Worm (Caenorhabditis elegans): ENCODE results near the gene ZK1248.19.

The ZK1248.19 gene

DNA sequence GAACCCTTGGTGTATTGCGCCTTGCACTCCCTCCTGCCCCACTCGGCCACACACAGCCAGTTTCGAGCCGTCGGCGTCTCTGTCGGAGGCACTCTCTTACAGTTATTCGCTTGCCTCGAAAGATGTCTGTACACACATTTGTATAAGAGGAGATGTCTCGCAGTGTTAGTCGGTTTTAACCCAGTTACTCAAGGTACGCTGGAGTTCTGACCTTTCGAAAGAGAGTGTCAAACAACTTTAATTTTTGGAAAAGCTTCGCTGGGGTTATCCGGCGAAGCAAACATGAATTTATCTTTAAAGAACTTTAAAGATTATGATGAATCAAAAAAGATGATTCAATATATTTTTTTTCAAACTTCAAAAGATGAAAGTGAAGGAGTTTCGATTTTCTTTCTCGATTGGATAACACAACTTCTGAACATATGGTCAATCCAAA, 5.5 kb upstream of the ZK1248.19 start (continued):
- peak; percentile 96 for TF ChIP-seq lin-26 (GFP tag; IDR thresholded peaks at IDR 0.05)
- TF ChIP-seq hmg-1.2 (GFP tag; IDR thresholded peaks at IDR 0.05), result peak; percentile 95
- TF ChIP-seq ZK185.1 (tag; optimal IDR thresholded peaks at IDR 0.05; ENCODE audit: poor library complexity, severe bottlenecking), result peak; percentile 98
- TF ChIP-seq him-1 (tag; optimal IDR thresholded peaks at IDR 0.05), result peak; percentile 100
- peak; percentile 100 for TF ChIP-seq snpc-4 (GFP tag; optimal IDR thresholded peaks at IDR 0.05)
- TF ChIP-seq snpc-4 (tag; optimal IDR thresholded peaks at IDR 0.05), result peak; percentile 100
- TF ChIP-seq F57A8.1 (GFP tag; optimal IDR thresholded peaks at IDR 0.05), result peak; percentile 87
- peak; percentile 21 for TF ChIP-seq rpc-1 (optimal IDR thresholded peaks at IDR 0.05)
- peak; percentile 29 for TF ChIP-seq rpc-1 (tag; optimal IDR thresholded peaks at IDR 0.05)
- peak; percentile 100 for TF ChIP-seq attf-6 (GFP tag; IDR thresholded peaks at IDR 0.05)
- TF ChIP-seq nhr-90 (tag; optimal IDR thresholded peaks at IDR 0.05), result peak; percentile 91
- peak; percentile 94 for TF ChIP-seq unc-130 (GFP tag; optimal IDR thresholded peaks at IDR 0.05)
- peak; percentile 94 for TF ChIP-seq bed-2 (GFP tag; IDR thresholded peaks at IDR 0.05)
- peak; percentile 81 for TF ChIP-seq T26A5.8 (tag; optimal IDR thresholded peaks at IDR 0.05)
- TF ChIP-seq unc-62 (GFP tag; optimal IDR thresholded peaks at IDR 0.05), result peak; percentile 67
- TF ChIP-seq ztf-22 (GFP tag; optimal IDR thresholded peaks at IDR 0.05), result peak; percentile 98
- peak; percentile 93 for TF ChIP-seq nhr-120 (GFP tag; IDR thresholded peaks at IDR 0.05)
- TF ChIP-seq lsy-27 (tag; optimal IDR thresholded peaks at IDR 0.05; ENCODE audit: borderline replicate concordance, insufficient read depth), result peak; percentile 93
- TF ChIP-seq xnd-1 (tag; optimal IDR thresholded peaks at IDR 0.05), result peak; percentile 71
- peak; percentile 99 for TF ChIP-seq rcor-1 (GFP tag; IDR thresholded peaks at IDR 0.05)
- peak; percentile 99 for TF ChIP-seq nfyb-1 (GFP tag; IDR thresholded peaks at IDR 0.05)
- TF ChIP-seq repo-1 (tag; optimal IDR thresholded peaks at IDR 0.05), result peak; percentile 100
- peak; percentile 88 for TF ChIP-seq ztf-18 (tag; optimal IDR thresholded peaks at IDR 0.05)
- TF ChIP-seq let-607 (tag; optimal IDR thresholded peaks at IDR 0.05), result peak; percentile 83 to 94
- TF ChIP-seq cebp-2 (GFP tag; IDR thresholded peaks at IDR 0.05), result peak; percentile 94
- TF ChIP-seq lin-35 (GFP tag; optimal IDR thresholded peaks at IDR 0.05), result peak in 2 of 3 experiments; percentile 91 to 94
- peak; percentile 99 for TF ChIP-seq tlf-1 (GFP tag; optimal IDR thresholded peaks at IDR 0.05)
- TF ChIP-seq Y53F4B.3 (GFP tag; IDR thresholded peaks at IDR 0.05), result peak; percentile 81
- TF ChIP-seq mxl-1 (tag; optimal IDR thresholded peaks at IDR 0.05), result peak; percentile 87
- peak; percentile 99 for TF ChIP-seq ekl-4 (GFP tag; IDR thresholded peaks at IDR 0.05)
- peak; percentile 98 for TF ChIP-seq Y56A3A.18 (GFP tag; IDR thresholded peaks at IDR 0.05)
- no peak for TF ChIP-seq nfya-1 (tag; optimal IDR thresholded peaks at IDR 0.05; ENCODE audit: borderline replicate concordance, insufficient read depth)
- TF ChIP-seq rec-8 (tag; optimal IDR thresholded peaks at IDR 0.05), result peak; percentile 86 to 93
- peak; percentile 78 for TF ChIP-seq nhr-179 (tag; optimal IDR thresholded peaks at IDR 0.05)
- peak; percentile 99 for TF ChIP-seq Y53G8AR.9 (GFP tag; conservative IDR thresholded peaks at IDR 0.05)
- TF ChIP-seq F55B11.4 (tag; optimal IDR thresholded peaks at IDR 0.05; ENCODE audit: borderline replicate concordance, insufficient read depth), result no peak
- peak; percentile 96 for TF ChIP-seq F57C9.4 (tag; optimal IDR thresholded peaks at IDR 0.05)
- TF ChIP-seq hrde-1 (tag; optimal IDR thresholded peaks at IDR 0.05; ENCODE audit: borderline replicate concordance), result peak; percentile 94
- peak; percentile 95 for TF ChIP-seq zim-3 (tag; optimal IDR thresholded peaks at IDR 0.05)
- peak; percentile 49 for TF ChIP-seq efl-1 (GFP tag; optimal IDR thresholded peaks at IDR 0.05)
- TF ChIP-seq madf-6 (GFP tag; IDR thresholded peaks at IDR 0.05), result peak; percentile 94
- peak; percentile 98 for TF ChIP-seq atf-7 (tag; optimal IDR thresholded peaks at IDR 0.05)
- TF ChIP-seq lag-1 (GFP tag; IDR thresholded peaks at IDR 0.05), result peak; percentile 94
- peak; percentile 97 for TF ChIP-seq ceh-79 (tag; optimal IDR thresholded peaks at IDR 0.05)
- peak; percentile 89 for TF ChIP-seq F39B2.1 (GFP tag; IDR thresholded peaks at IDR 0.05)
- peak; percentile 95 for TF ChIP-seq egl-18 (GFP tag; IDR thresholded peaks at IDR 0.05)
- peak; percentile 98 for TF ChIP-seq mcd-1 (GFP tag; IDR thresholded peaks at IDR 0.05)
- TF ChIP-seq chd-7 (tag; optimal IDR thresholded peaks at IDR 0.05), result peak; percentile 100
